Worm (Caenorhabditis elegans) whole organism, L4/young adult: ENCODE results near the gene rpn-12.

ENCODE experiments used
- W03F9.2 ChIP-seq: fragments of 150-350 bp; optimal IDR thresholded peaks from 2 replicates; lab custom pipeline; 2014; ENCODE audit warnings: missing biosample characterization, missing genetic modification characterization
- dao-5 ChIP-seq: sonication (generic microtip); optimal IDR thresholded peaks from 2 replicates; lab custom pipeline; 2016; ENCODE audit warnings: missing genotype, missing genetic modification characterization, moderate library complexity, missing compliant biosample characterization
- him-1 ChIP-seq: sonication (generic microtip); optimal IDR thresholded peaks from 2 replicates; lab custom pipeline; 2016; ENCODE audit warnings: missing genotype, missing genetic modification reagents, missing genetic modification characterization, missing compliant biosample characterization

DNA sequence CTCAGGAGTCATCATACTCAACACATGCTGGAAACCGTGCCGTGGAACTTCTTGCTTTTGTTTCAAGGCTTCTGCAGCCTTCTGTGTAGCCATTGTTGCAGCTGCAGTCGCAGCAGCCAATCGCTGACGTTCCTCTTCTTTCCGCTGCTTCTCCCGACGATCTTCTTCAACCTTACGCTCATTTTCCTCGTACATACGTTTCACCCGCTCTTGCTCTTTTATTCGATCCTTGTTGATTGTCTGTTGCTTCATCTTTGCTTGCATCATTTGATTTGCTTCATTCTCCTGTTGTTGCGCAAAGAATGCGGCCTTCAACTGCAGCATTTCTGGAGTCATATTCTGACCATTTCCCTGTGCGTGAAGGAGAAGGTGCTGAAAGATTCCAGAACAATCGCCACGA is 30.3 kb upstream of the rpn-12 start:
- TF ChIP-seq W03F9.2 (no peak), him-1 (tag; lab: Kevin White, UChicago) (no peak), dao-5 (tag; lab: Kevin White, UChicago) (no peak)
